Worm (Caenorhabditis elegans) whole organism, late embryonic: ENCODE measurements around the gene C10A4.4.

Experiments used
- C08G9.2 ChIP-seq: sonication (generic microtip); optimal IDR thresholded peaks from 2 replicates; lab custom pipeline; 2016; ENCODE audit warnings: mild to moderate bottlenecking, missing genetic modification characterization, moderate library complexity, missing compliant biosample characterization
- C38D4.7 ChIP-seq: fragments of 200-800 bp; sonication (Bioruptor generic); optimal IDR thresholded peaks from 2 replicates; lab custom pipeline; 2018; ENCODE audit warnings: mild to moderate bottlenecking, missing genetic modification characterization, moderate library complexity, missing compliant biosample characterization
- F13H6.1 ChIP-seq: sonication (generic microtip); optimal IDR thresholded peaks from 2 replicates; lab custom pipeline; 2016; ENCODE audit warnings: missing genetic modification characterization, missing compliant biosample characterization
- T23F11.4 ChIP-seq: fragments of 200-800 bp; sonication (Bioruptor generic); optimal IDR thresholded peaks from 2 replicates; lab custom pipeline; 2018; ENCODE audit warnings: mild to moderate bottlenecking, missing genetic modification characterization, missing compliant biosample characterization
- Y22D7AL.16 ChIP-seq: sonication (generic microtip); optimal IDR thresholded peaks from 2 replicates; lab custom pipeline; 2016; ENCODE audit warnings: missing genetic modification characterization, missing compliant biosample characterization
- ceh-14 ChIP-seq: sonication (generic microtip); optimal IDR thresholded peaks from 2 replicates; lab custom pipeline; 2016; ENCODE audit warnings: missing genotype, missing genetic modification characterization, missing compliant biosample characterization
- ceh-18 ChIP-seq: sonication (generic microtip); optimal IDR thresholded peaks from 2 replicates; lab custom pipeline; 2016; ENCODE audit warnings: missing genetic modification characterization, missing compliant biosample characterization
- ceh-19 ChIP-seq: fragments of 200-800 bp; sonication (Bioruptor generic); optimal IDR thresholded peaks from 2 replicates; lab custom pipeline; 2018; ENCODE audit warnings: mild to moderate bottlenecking, missing genetic modification characterization, missing compliant biosample characterization
- ceh-2 ChIP-seq: sonication (generic microtip); optimal IDR thresholded peaks from 2 replicates; lab custom pipeline; 2016; ENCODE audit warnings: missing genotype, missing genetic modification characterization, missing compliant biosample characterization
- ceh-30 ChIP-seq: fragments of 150-350 bp; optimal IDR thresholded peaks from 2 replicates; lab custom pipeline; 2014; ENCODE audit warnings: missing biosample characterization, missing genetic modification characterization
- ceh-34 ChIP-seq: sonication (generic microtip); optimal IDR thresholded peaks from 2 replicates; lab custom pipeline; 2016; ENCODE audit warnings: mild to moderate bottlenecking, missing genetic modification characterization, missing compliant biosample characterization
- ceh-48 ChIP-seq: sonication (generic microtip); optimal IDR thresholded peaks from 2 replicates; lab custom pipeline; 2016; ENCODE audit warnings: missing genetic modification characterization, inconsistent platforms, missing compliant biosample characterization
- ceh-6 ChIP-seq: fragments of 200-800 bp; sonication (Bioruptor generic); optimal IDR thresholded peaks from 2 replicates; lab custom pipeline; 2018; ENCODE audit warnings: mild to moderate bottlenecking, missing genetic modification characterization, missing compliant biosample characterization
- dmd-4 ChIP-seq: sonication (generic microtip); optimal IDR thresholded peaks from 2 replicates; lab custom pipeline; 2016; ENCODE audit warnings: borderline replicate concordance, missing genetic modification characterization, missing compliant biosample characterization
- dve-1 ChIP-seq: sonication (generic microtip); optimal IDR thresholded peaks from 2 replicates; lab custom pipeline; 2017; ENCODE audit warnings: antibody characterized with exemption, mild to moderate bottlenecking, missing genetic modification characterization, missing compliant biosample characterization
- eyg-1 ChIP-seq: sonication (generic microtip); optimal IDR thresholded peaks from 2 replicates; lab custom pipeline; 2016; ENCODE audit warnings: missing genotype, missing genetic modification characterization, missing compliant biosample characterization
- fax-1 ChIP-seq: sonication (generic microtip); optimal IDR thresholded peaks from 2 replicates; lab custom pipeline; 2016; ENCODE audit warnings: missing genotype, missing genetic modification characterization, missing compliant biosample characterization
- fkh-10 ChIP-seq: fragments of 150-350 bp; optimal IDR thresholded peaks from 2 replicates; lab custom pipeline; 2014; ENCODE audit warnings: missing biosample characterization, missing genetic modification reagents, missing genetic modification characterization
- gmeb-2 ChIP-seq: sonication (generic microtip); optimal IDR thresholded peaks from 2 replicates; lab custom pipeline; 2016; ENCODE audit warnings: missing genetic modification characterization, inconsistent platforms, missing compliant biosample characterization
- hlh-15 ChIP-seq: sonication (generic microtip); optimal IDR thresholded peaks from 2 replicates; lab custom pipeline; 2016; ENCODE audit warnings: missing genetic modification characterization, missing compliant biosample characterization
- lim-6 ChIP-seq: sonication (generic microtip); optimal IDR thresholded peaks from 2 replicates; lab custom pipeline; 2016; ENCODE audit warnings: missing genetic modification characterization, missing compliant biosample characterization
- lin-11 ChIP-seq: fragments of 200-800 bp; sonication (Bioruptor generic); optimal IDR thresholded peaks from 2 replicates; lab custom pipeline; 2018; ENCODE audit warnings: mild to moderate bottlenecking, missing genetic modification characterization, missing compliant biosample characterization
- madf-2 ChIP-seq: sonication (generic microtip); optimal IDR thresholded peaks from 2 replicates; lab custom pipeline; 2017; ENCODE audit warnings: missing genetic modification characterization, missing compliant biosample characterization
- mec-3 ChIP-seq: sonication (generic microtip); optimal IDR thresholded peaks from 2 replicates; lab custom pipeline; 2016; ENCODE audit warnings: borderline replicate concordance, missing genetic modification characterization, missing compliant biosample characterization
- odd-2 ChIP-seq: sonication (generic microtip); optimal IDR thresholded peaks from 2 replicates; lab custom pipeline; 2017; ENCODE audit warnings: antibody characterized with exemption, mild to moderate bottlenecking, missing genetic modification characterization, missing compliant biosample characterization
- pag-3 ChIP-seq: sonication (generic microtip); optimal IDR thresholded peaks from 2 replicates; lab custom pipeline; 2016; ENCODE audit warnings: missing compliant biosample characterization, missing genetic modification characterization, borderline replicate concordance
- pha-2 ChIP-seq: sonication (generic microtip); optimal IDR thresholded peaks from 2 replicates; lab custom pipeline; 2017; ENCODE audit warnings: mild to moderate bottlenecking, missing genetic modification characterization, missing compliant biosample characterization
- pha-4 ChIP-seq: fragments of 150-350 bp; optimal IDR thresholded peaks from 2 replicates; lab custom pipeline; 2018; ENCODE audit warnings: missing biosample characterization, missing genetic modification reagents, missing genetic modification characterization
- sdc-2 ChIP-seq: sonication (generic microtip); optimal IDR thresholded peaks from 2 replicates; lab custom pipeline; 2016; ENCODE audit warnings: missing genotype, missing genetic modification characterization, missing compliant biosample characterization
- sox-2 ChIP-seq: fragments of 200-800 bp; sonication (Bioruptor generic); IDR thresholded peaks from 2 replicates; pipeline ENCODE4 v1.3.6; 2022; ENCODE audit warnings: missing genetic modification reagents, missing genetic modification characterization, missing compliant biosample characterization
- syd-9 ChIP-seq: sonication (generic microtip); optimal IDR thresholded peaks from 2 replicates; lab custom pipeline; 2016; ENCODE audit warnings: mild to moderate bottlenecking, missing genetic modification characterization, moderate library complexity, missing compliant biosample characterization
- tbx-2 ChIP-seq: sonication (generic microtip); optimal IDR thresholded peaks from 2 replicates; lab custom pipeline; 2016; ENCODE audit warnings: missing genetic modification characterization, missing compliant biosample characterization
- tbx-7 ChIP-seq: sonication (generic microtip); optimal IDR thresholded peaks from 2 replicates; lab custom pipeline; 2016; ENCODE audit warnings: missing genotype, missing genetic modification characterization, missing compliant biosample characterization
- ttx-3 ChIP-seq: sonication (generic microtip); optimal IDR thresholded peaks from 2 replicates; lab custom pipeline; 2016; ENCODE audit warnings: missing genetic modification reagents, missing genetic modification characterization, missing compliant biosample characterization
- unc-3 ChIP-seq, 2 experiments: fragments of 200-800 bp in 1 of 2; sonication (Bioruptor generic) in 1 of 2; sonication (generic microtip) in 1 of 2; conservative IDR thresholded peaks in 1 of 2; optimal IDR thresholded peaks in 1 of 2; 2 replicates each; pipeline versions ENCODE4 v1.3.6 to Lab custom; 2016 to 2022; ENCODE audit warnings: missing compliant biosample characterization in 2 of 2, missing genetic modification characterization in 2 of 2, missing genetic modification reagents in 1 of 2
- unc-42 ChIP-seq: sonication (generic microtip); optimal IDR thresholded peaks from 2 replicates; lab custom pipeline; 2016; ENCODE audit warnings: missing genotype, missing genetic modification characterization, missing compliant biosample characterization
- zip-5 ChIP-seq: sonication (generic microtip); optimal IDR thresholded peaks from 2 replicates; lab custom pipeline; 2016; ENCODE audit warnings: missing genetic modification characterization, missing compliant biosample characterization

C10A4.4 gene

DNA sequence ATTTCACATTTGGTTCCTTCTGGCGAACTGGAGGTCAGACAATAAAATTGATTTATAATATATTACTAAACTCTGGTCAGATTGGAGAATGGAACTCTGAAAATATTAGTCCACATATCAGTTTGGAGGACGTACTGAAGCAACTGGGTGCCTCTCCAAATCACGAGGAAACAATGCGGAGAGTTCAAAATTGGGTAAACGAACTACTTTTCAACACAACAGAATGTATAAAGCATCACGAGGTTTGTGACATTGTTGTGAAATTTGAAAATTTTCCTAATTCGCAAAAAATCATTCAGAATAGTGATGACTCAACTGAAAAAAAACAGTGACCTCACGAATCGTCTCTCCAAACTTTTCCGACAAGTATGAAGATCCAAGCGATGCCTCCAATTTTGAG is 7.7 kb upstream of the C10A4.4 start, which contains the start of gene gad-2:
Gene gad-2 (plus strand): TSS at position 301 of the 400 bp plus-strand sequence.
- TF ChIP-seq tbx-7 (tag; lab: Kevin White, UChicago) (no peak), ceh-48 (tag; lab: Kevin White, UChicago) (no peak), pha-2 (tag; lab: Kevin White, UChicago) (no peak), fax-1 (tag; lab: Kevin White, UChicago) (no peak), ceh-14 (tag; lab: Kevin White, UChicago) (no peak), lim-6 (no peak), odd-2 (tag; lab: Kevin White, UChicago) (no peak), fkh-10 (GFP tag; lab: Kevin White, UChicago) (no peak), dve-1 (no peak), unc-42 (tag; lab: Kevin White, UChicago) (no peak), ttx-3 (tag; lab: Kevin White, UChicago) (no peak)

- TF ChIP-seq syd-9 (tag; lab: Kevin White, UChicago), result no peak
- no peak for TF ChIP-seq sdc-2 (tag; lab: Kevin White, UChicago)
- no peak for TF ChIP-seq ceh-34 (tag; lab: Kevin White, UChicago)
- no peak for TF ChIP-seq lin-11 (tag; lab: Kevin White, UChicago)
- no peak for TF ChIP-seq C38D4.7 (GFP tag; lab: Kevin White, UChicago)
- no peak for TF ChIP-seq pag-3 (tag; lab: Kevin White, UChicago)
- TF ChIP-seq fkh-10 (GFP tag; lab: Kevin White, UChicago), result no peak
- no peak for TF ChIP-seq C08G9.2 (tag; lab: Kevin White, UChicago)
- TF ChIP-seq dmd-4 (tag; lab: Kevin White, UChicago), result no peak
- TF ChIP-seq madf-2 (tag; lab: Kevin White, UChicago), result no peak
- TF ChIP-seq zip-5 (tag; lab: Kevin White, UChicago), result no peak
- no peak for TF ChIP-seq unc-42 (tag; lab: Kevin White, UChicago)
- no peak for TF ChIP-seq hlh-15 (tag; lab: Kevin White, UChicago)
Measured at ce11 chrX:7397935-7398334, 3.0 kb upstream of the C10A4.4 start, which contains the start of gene C10A4.13. Gene C10A4.13, minus strand, starts transcription at chrX:7398035.

- no peak for TF ChIP-seq eyg-1 (tag; lab: Kevin White, UChicago)
- no peak for TF ChIP-seq unc-3 (GFP tag; conservative IDR thresholded peaks at IDR 0.05; lab: Robert Waterston, UW)
- no peak for TF ChIP-seq unc-3 (tag; optimal IDR thresholded peaks at IDR 0.05; lab: Kevin White, UChicago)
- TF ChIP-seq ceh-48 (tag; lab: Kevin White, UChicago), result no peak
- TF ChIP-seq T23F11.4, result no peak
- TF ChIP-seq ceh-19 (GFP tag; lab: Kevin White, UChicago), result no peak
- TF ChIP-seq ceh-34 (tag; lab: Kevin White, UChicago), result no peak
- no peak for TF ChIP-seq mec-3 (tag; lab: Kevin White, UChicago)
- no peak for TF ChIP-seq C08G9.2 (tag; lab: Kevin White, UChicago)
- TF ChIP-seq dve-1, result no peak
- TF ChIP-seq ceh-30 (tag; lab: Kevin White, UChicago), result no peak
- TF ChIP-seq ceh-18 (tag; lab: Kevin White, UChicago), result no peak
- no peak for TF ChIP-seq sox-2 (GFP tag; lab: Robert Waterston, UW)
Measured at ce11 chrX:7398584-7398983, 2.3 kb upstream of the C10A4.4 start, which contains the start of gene C10A4.10. Gene C10A4.10, plus strand, starts transcription at chrX:7398884.

DNA sequence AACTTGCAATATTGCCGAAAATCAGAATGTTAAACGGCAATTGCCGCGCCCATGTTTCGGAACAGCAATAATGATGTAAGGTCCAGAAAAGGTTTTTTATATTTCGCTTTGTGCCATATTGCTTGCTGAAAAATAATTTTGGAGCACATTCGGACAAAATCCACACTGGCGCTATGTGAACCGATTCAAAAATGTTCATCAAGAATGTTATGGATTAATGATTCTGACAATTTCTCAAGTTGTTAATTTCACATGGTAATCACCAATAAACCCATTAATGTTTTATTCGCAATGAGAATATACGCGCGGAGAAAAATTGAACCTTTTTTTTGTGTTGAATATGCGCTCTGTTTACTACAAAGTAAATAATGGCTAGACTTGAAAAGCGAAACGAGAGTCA is 3.7 kb downstream of the C10A4.4 start:
- no peak for TF ChIP-seq tbx-2 (tag; lab: Kevin White, UChicago)
- TF ChIP-seq gmeb-2 (tag; lab: Kevin White, UChicago), result no peak
- TF ChIP-seq fkh-10 (GFP tag; lab: Kevin White, UChicago), result no peak
- no peak for TF ChIP-seq Y22D7AL.16 (tag; lab: Kevin White, UChicago)
- TF ChIP-seq tbx-7 (tag; lab: Kevin White, UChicago), result no peak
- no peak for TF ChIP-seq pha-4
- no peak for TF ChIP-seq unc-3 (GFP tag; conservative IDR thresholded peaks at IDR 0.05; lab: Robert Waterston, UW)
- TF ChIP-seq unc-3 (tag; optimal IDR thresholded peaks at IDR 0.05; lab: Kevin White, UChicago), result no peak
- TF ChIP-seq ceh-2 (tag; lab: Kevin White, UChicago), result no peak
- no peak for TF ChIP-seq F13H6.1
- no peak for TF ChIP-seq lin-11 (tag; lab: Kevin White, UChicago)
- TF ChIP-seq ceh-6 (GFP tag; lab: Kevin White, UChicago), result no peak
- TF ChIP-seq C08G9.2 (tag; lab: Kevin White, UChicago), result no peak
- no peak for TF ChIP-seq pha-2 (tag; lab: Kevin White, UChicago)
